Fruit fly (Drosophila melanogaster): ENCODE data around the gene CG12576.

The CG12576 gene

DNA sequence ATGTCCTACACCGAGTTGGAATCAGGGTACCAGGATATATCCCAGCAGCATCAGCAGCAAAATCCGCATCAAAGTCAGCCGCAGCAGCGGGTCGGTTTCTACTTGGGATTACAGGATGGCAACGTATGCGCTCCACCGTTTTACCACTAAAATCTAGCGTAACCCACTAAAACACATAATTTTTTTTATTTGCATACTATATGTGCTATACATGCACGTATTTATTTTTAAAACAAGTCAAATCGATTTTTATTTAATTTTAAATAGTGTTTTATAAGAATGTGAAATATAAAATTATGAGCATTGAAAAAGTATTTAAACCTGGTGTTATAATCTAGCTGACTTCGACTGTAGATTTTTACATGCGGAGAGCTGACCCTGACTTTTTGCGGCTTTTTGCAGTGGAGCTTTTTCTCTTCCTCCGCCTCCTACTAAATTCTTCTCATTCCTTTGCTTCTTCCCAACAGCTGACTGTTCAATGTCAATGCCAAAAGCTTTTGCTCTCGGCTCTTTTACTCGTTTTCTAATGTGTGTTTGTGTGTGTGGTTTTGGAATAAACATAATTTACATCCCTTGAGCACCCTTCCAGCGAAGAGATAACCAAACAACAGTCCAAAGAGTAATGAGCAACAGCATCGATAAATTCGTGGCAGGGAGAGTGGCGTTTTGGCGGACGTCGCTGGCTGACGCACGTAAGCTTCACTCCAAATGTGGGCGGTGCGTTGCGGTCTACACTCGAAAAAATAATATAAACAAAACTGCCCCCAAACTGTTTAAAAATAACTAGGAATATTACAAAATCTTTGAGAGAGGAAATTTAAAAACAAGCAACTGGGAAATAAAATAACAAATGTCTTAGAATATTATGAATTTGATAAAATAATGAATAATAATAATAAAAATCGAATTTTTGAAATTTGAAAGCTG lies 5.8 kb upstream of the CG12576 start (continued):
- no peak for TF ChIP-seq ken (GFP tag; IDR thresholded peaks at IDR 0.05)
- TF ChIP-seq fu2 (GFP tag; optimal IDR thresholded peaks at IDR 0.05) = no peak
- peak; percentile 6 for TF ChIP-seq CG12104 (GFP tag; optimal IDR thresholded peaks at IDR 0.05)
- TF ChIP-seq lbe (GFP tag; optimal IDR thresholded peaks at IDR 0.05) = no peak
- TF ChIP-seq MESR4 (GFP tag; optimal IDR thresholded peaks at IDR 0.05) = no peak
- TF ChIP-seq MTF-1 (GFP tag; optimal IDR thresholded peaks at IDR 0.05; ENCODE audit: borderline replicate concordance) = no peak
- no peak for TF ChIP-seq schlank (tag; optimal IDR thresholded peaks at IDR 0.05)
- peak; percentile 24 for TF ChIP-seq CG4424 (GFP tag; optimal IDR thresholded peaks at IDR 0.05)
- no peak for TF ChIP-seq hth (optimal IDR thresholded peaks at IDR 0.05)
- no peak for TF ChIP-seq CG10321 (GFP tag; IDR thresholded peaks at IDR 0.05)
- peak; percentile 38 for TF ChIP-seq CG13775 (GFP tag; optimal IDR thresholded peaks at IDR 0.05)
- no peak for TF ChIP-seq Nf-YC (tag; optimal IDR thresholded peaks at IDR 0.05)
- no peak for TF ChIP-seq pnt (GFP tag; optimal IDR thresholded peaks at IDR 0.05)
- TF ChIP-seq az2 (GFP tag; optimal IDR thresholded peaks at IDR 0.05) = no peak
- TF ChIP-seq CG1647 (GFP tag; optimal IDR thresholded peaks at IDR 0.05) = no peak
- TF ChIP-seq CG2712 (tag; optimal IDR thresholded peaks at IDR 0.05) = peak; percentile 46
- peak; percentile 49 for TF ChIP-seq sob (GFP tag; IDR thresholded peaks at IDR 0.05)
- TF ChIP-seq fd96Cb (tag; optimal IDR thresholded peaks at IDR 0.05) = peak; percentile 52
- no peak for TF ChIP-seq cato (GFP tag; optimal IDR thresholded peaks at IDR 0.05; ENCODE audit: borderline replicate concordance)
- no peak for TF ChIP-seq Lhr (GFP tag; optimal IDR thresholded peaks at IDR 0.05)
- peak; percentile 39 for TF ChIP-seq Adf1 (GFP tag; IDR thresholded peaks at IDR 0.05)
- TF ChIP-seq CG3847 (GFP tag; IDR thresholded peaks at IDR 0.05) = peak; percentile 56
- no peak for TF ChIP-seq CG12299 (tag; optimal IDR thresholded peaks at IDR 0.05)
- TF ChIP-seq dysf (GFP tag; IDR thresholded peaks at IDR 0.05) = peak; percentile 56; the same call in 2 of the 3 replicates
- no peak for TF ChIP-seq CG7372 (GFP tag; IDR thresholded peaks at IDR 0.05)
- TF ChIP-seq CG12942 (GFP tag; optimal IDR thresholded peaks at IDR 0.05) = no peak
- peak; percentile 51 for TF ChIP-seq Oli (tag; optimal IDR thresholded peaks at IDR 0.05)
- peak; percentile 61 for TF ChIP-seq CG34376 (GFP tag; optimal IDR thresholded peaks at IDR 0.05)
- TF ChIP-seq CG4707 (GFP tag; optimal IDR thresholded peaks at IDR 0.05) = no peak
- TF ChIP-seq luna (GFP tag; optimal IDR thresholded peaks at IDR 0.05) = no peak
- no peak for TF ChIP-seq CG4404 (GFP tag; IDR thresholded peaks at IDR 0.05)
- TF ChIP-seq CG31224 (GFP tag; IDR thresholded peaks at IDR 0.05) = peak; percentile 16; the same call in 1 of the 2 replicates
- TF ChIP-seq ATbp (GFP tag; optimal IDR thresholded peaks at IDR 0.05) = no peak
- peak; percentile 37 for TF ChIP-seq row (GFP tag; IDR thresholded peaks at IDR 0.05)
- no peak for TF ChIP-seq ash1 (GFP tag; optimal IDR thresholded peaks at IDR 0.05)
- TF ChIP-seq nmo (GFP tag; optimal IDR thresholded peaks at IDR 0.05) = peak; percentile 31
- 0 out of 3 replicates have a peak, but pooled peaks have one; percentile 9 for TF ChIP-seq CG2199 (GFP tag; IDR thresholded peaks at IDR 0.05)
- TF ChIP-seq Dip2 (GFP tag; IDR thresholded peaks at IDR 0.05) = no peak
- TF ChIP-seq CG13123 (GFP tag; optimal IDR thresholded peaks at IDR 0.05) = no peak
- no peak for TF ChIP-seq Atf3 (GFP tag; optimal IDR thresholded peaks at IDR 0.05)
- peak; percentile 74 for TF ChIP-seq CG11696 (GFP tag; IDR thresholded peaks at IDR 0.05)
- peak; percentile 11 for TF ChIP-seq CG12071 (GFP tag; optimal IDR thresholded peaks at IDR 0.05)
- peak; percentile 20; the same call in 1 of the 2 replicates for TF ChIP-seq Ravus (GFP tag; IDR thresholded peaks at IDR 0.05)
- no peak for TF ChIP-seq B-H2 (GFP tag; optimal IDR thresholded peaks at IDR 0.05)
- no peak for TF ChIP-seq CG42726 (GFP tag; IDR thresholded peaks at IDR 0.05; ENCODE audit: partially characterized antibody)
- TF ChIP-seq tin (GFP tag; optimal IDR thresholded peaks at IDR 0.05) = peak; percentile 11
- TF ChIP-seq cwo (GFP tag; optimal IDR thresholded peaks at IDR 0.05) = peak; percentile 15
- no peak for TF ChIP-seq maf-S (GFP tag; optimal IDR thresholded peaks at IDR 0.05)
- TF ChIP-seq toy (GFP tag; IDR thresholded peaks at IDR 0.05) = no peak
- TF ChIP-seq Dfd (GFP tag; optimal IDR thresholded peaks at IDR 0.05) = no peak

All from whole organism, embryonic.